Worm (Caenorhabditis elegans) whole organism, L4 larva: Measurements from ENCODE around the gene gnrr-2.

ENCODE experiments used
- daf-12 ChIP-seq: fragments of 150-350 bp; optimal IDR thresholded peaks from 2 replicates; lab custom pipeline; 2014; ENCODE audit warnings: missing biosample characterization, missing genetic modification reagents, missing genetic modification characterization
- jun-1 ChIP-seq: fragments of 150-350 bp; optimal IDR thresholded peaks from 2 replicates; lab custom pipeline; 2014; ENCODE audit warnings: missing biosample characterization, missing genetic modification reagents, missing genetic modification characterization
- nhr-48 ChIP-seq: sonication (generic microtip); optimal IDR thresholded peaks from 2 replicates; lab custom pipeline; 2016; ENCODE audit warnings: mild to moderate bottlenecking, missing genetic modification characterization, missing compliant biosample characterization
- skn-1 ChIP-seq: fragments of 150-350 bp; optimal IDR thresholded peaks from 2 replicates; lab custom pipeline; 2014; ENCODE audit warnings: missing biosample characterization, missing genetic modification characterization
- zfp-2 ChIP-seq: sonication (generic microtip); optimal IDR thresholded peaks from 2 replicates; lab custom pipeline; 2016; ENCODE audit warnings: mild to moderate bottlenecking, missing genetic modification characterization, missing compliant biosample characterization

- no peak for TF ChIP-seq jun-1 (tag; lab: Kevin White, UChicago)
- no peak for TF ChIP-seq daf-12 (tag; lab: Kevin White, UChicago)
- no peak for TF ChIP-seq skn-1 (tag; lab: Kevin White, UChicago)
- TF ChIP-seq zfp-2 = no peak
- TF ChIP-seq nhr-48 = no peak
These were observed 39.5 kb upstream of the gnrr-2 start for ce11 chrV:14369412-14369811.
